Fruit fly (Drosophila melanogaster) whole organism, embryonic: ENCODE measurements around the gene Wdr33.
A peak's percentile ranks its signal among the peaks of the same experiment; 100 is the strongest.

Experiments used
- Antp ChIP-seq: fragments of 200-800 bp; sonication (Bioruptor generic); optimal IDR thresholded peaks from 3 replicates; lab custom pipeline; 2016; ENCODE audit warnings: missing biosample characterization, missing genetic modification characterization
- B-H2 ChIP-seq: fragments of 200-800 bp; sonication (Bioruptor generic); optimal IDR thresholded peaks from 2 replicates; lab custom pipeline; 2018; ENCODE audit warnings: missing biosample characterization, mild to moderate bottlenecking, missing genetic modification characterization
- BtbVII ChIP-seq: fragments of 200-800 bp; sonication (Bioruptor generic); optimal IDR thresholded peaks from 3 replicates; lab custom pipeline; 2017; ENCODE audit warnings: missing biosample characterization, mild to moderate bottlenecking, missing genetic modification characterization
- CG12155 ChIP-seq: fragments of 200-800 bp; sonication (Bioruptor generic); optimal IDR thresholded peaks from 3 replicates; lab custom pipeline; 2016; ENCODE audit warnings: missing biosample characterization, missing genetic modification characterization
- CG12744 ChIP-seq: fragments of 200-800 bp; sonication (Bioruptor generic); optimal IDR thresholded peaks from 2 replicates; lab custom pipeline; 2016; ENCODE audit warnings: missing biosample characterization, missing genetic modification characterization
- CG14667 ChIP-seq: fragments of 200-800 bp; sonication (Bioruptor generic); IDR thresholded peaks from 2 replicates; pipeline ENCODE4 v1.3.6; 2022; ENCODE audit warnings: missing biosample characterization, missing genetic modification characterization
- CG14965 ChIP-seq: fragments of 200-800 bp; sonication (Bioruptor generic); optimal IDR thresholded peaks from 2 replicates; lab custom pipeline; 2016; ENCODE audit warnings: missing biosample characterization, missing genetic modification characterization, borderline replicate concordance
- CG1602 ChIP-seq: fragments of 200-800 bp; sonication (Bioruptor generic); optimal IDR thresholded peaks from 3 replicates; lab custom pipeline; 2016; ENCODE audit warnings: missing biosample characterization, missing genetic modification characterization
- CG16815 ChIP-seq: fragments of 200-800 bp; sonication (Bioruptor generic); optimal IDR thresholded peaks from 3 replicates; lab custom pipeline; 2017; ENCODE audit warnings: missing biosample characterization, mild to moderate bottlenecking, missing genetic modification characterization
- CG17328 ChIP-seq: fragments of 200-800 bp; sonication (Bioruptor generic); IDR thresholded peaks from 2 replicates; pipeline ENCODE4 v1.3.6; 2022; ENCODE audit warnings: missing biosample characterization, missing genetic modification characterization
- CG17361 ChIP-seq: fragments of 200-800 bp; sonication (Bioruptor generic); IDR thresholded peaks from 3 replicates; pipeline ENCODE4 v1.3.6; 2022; ENCODE audit warnings: missing biosample characterization, missing genetic modification characterization
- CG32532 ChIP-seq: fragments of 200-800 bp; sonication (Bioruptor generic); IDR thresholded peaks from 2 replicates; pipeline ENCODE4 v1.3.6; 2022; ENCODE audit warnings: missing biosample characterization, missing genetic modification characterization
- CG34376 ChIP-seq: fragments of 200-800 bp; sonication (Bioruptor generic); optimal IDR thresholded peaks from 2 replicates; lab custom pipeline; 2018; ENCODE audit warnings: missing biosample characterization, mild to moderate bottlenecking, missing genetic modification characterization
- CG4617 ChIP-seq: fragments of 200-800 bp; sonication (Bioruptor generic); optimal IDR thresholded peaks from 3 replicates; lab custom pipeline; 2016; ENCODE audit warnings: missing biosample characterization, missing genetic modification characterization, borderline replicate concordance
- CG6254 ChIP-seq: fragments of 200-800 bp; sonication (Bioruptor generic); optimal IDR thresholded peaks from 3 replicates; lab custom pipeline; 2017; ENCODE audit warnings: mild to moderate bottlenecking, missing biosample characterization, missing genetic modification reagents, missing genetic modification characterization
- CG6813 ChIP-seq: fragments of 200-800 bp; sonication (Bioruptor generic); optimal IDR thresholded peaks from 2 replicates; lab custom pipeline; 2017; ENCODE audit warnings: missing biosample characterization, missing genetic modification characterization, mild to moderate bottlenecking, moderate library complexity, missing genetic modification reagents
- CG7357 ChIP-seq: fragments of 200-800 bp; sonication (Bioruptor generic); IDR thresholded peaks from 3 replicates; pipeline ENCODE4 v1.3.6; 2022; ENCODE audit warnings: missing biosample characterization, missing genetic modification characterization
- CG7786 ChIP-seq: fragments of 200-800 bp; sonication (Bioruptor generic); optimal IDR thresholded peaks from 2 replicates; lab custom pipeline; 2016; ENCODE audit warnings: missing biosample characterization, missing genetic modification characterization
- CG7987 ChIP-seq: fragments of 200-800 bp; sonication (Bioruptor generic); optimal IDR thresholded peaks from 2 replicates; lab custom pipeline; 2018; ENCODE audit warnings: missing biosample characterization, mild to moderate bottlenecking, missing genetic modification characterization, moderate library complexity
- CG8765 ChIP-seq: fragments of 200-800 bp; sonication (Bioruptor generic); IDR thresholded peaks from 2 replicates; pipeline ENCODE4 v1.3.6; 2022; ENCODE audit warnings: missing biosample characterization, missing genetic modification characterization
- Chrac-16 ChIP-seq: fragments of 200-800 bp; sonication (Bioruptor generic); optimal IDR thresholded peaks from 3 replicates; lab custom pipeline; 2016; ENCODE audit warnings: missing biosample characterization, missing genetic modification characterization
- Dp ChIP-seq: fragments of 200-800 bp; sonication (Bioruptor generic); optimal IDR thresholded peaks from 2 replicates; lab custom pipeline; 2018; ENCODE audit warnings: missing biosample characterization, mild to moderate bottlenecking, missing genetic modification characterization, moderate library complexity
- Dref ChIP-seq: fragments of 200-800 bp; sonication (Bioruptor generic); IDR thresholded peaks from 2 replicates; pipeline ENCODE4 v1.3.6; 2022; ENCODE audit warnings: missing biosample characterization, missing genetic modification characterization
- Eip74EF ChIP-seq, 2 experiments: fragments of 200-800 bp in 1 of 2; fragments of >200 bp in 1 of 2; sonication (Bioruptor generic) in 1 of 2; optimal IDR thresholded peaks; 2 replicates each; lab custom pipeline; 2017 to 2019; ENCODE audit warnings: missing biosample characterization in 2 of 2, missing genetic modification characterization in 2 of 2, mild to moderate bottlenecking in 1 of 2, moderate library complexity in 1 of 2
- Hand ChIP-seq: fragments of 200-800 bp; sonication (Bioruptor generic); optimal IDR thresholded peaks from 2 replicates; lab custom pipeline; 2017; ENCODE audit warnings: mild to moderate bottlenecking, missing biosample characterization, missing genetic modification reagents, missing genetic modification characterization
- Hr51 ChIP-seq, 2 experiments: fragments of 200-800 bp; sonication (Bioruptor generic); optimal IDR thresholded peaks; 2 replicates in 1 of 2; 3 replicates in 1 of 2; lab custom pipeline; 2016 to 2018; ENCODE audit warnings: missing biosample characterization in 2 of 2, missing genetic modification characterization in 2 of 2, mild to moderate bottlenecking in 1 of 2, moderate library complexity in 1 of 2
- Lpt ChIP-seq: fragments of >200 bp; optimal IDR thresholded peaks from 2 replicates; lab custom pipeline; 2018; ENCODE audit warnings: missing biosample characterization, missing genetic modification characterization
- MBD-R2 ChIP-seq: fragments of 200-800 bp; sonication (Bioruptor generic); IDR thresholded peaks from 2 replicates; pipeline ENCODE4 v1.3.6; 2022; ENCODE audit warnings: missing biosample characterization, missing genetic modification characterization
- MTF-1 ChIP-seq: fragments of 200-800 bp; sonication (Bioruptor generic); optimal IDR thresholded peaks from 2 replicates; lab custom pipeline; 2018; ENCODE audit warnings: missing biosample characterization, mild to moderate bottlenecking, missing genetic modification characterization, borderline replicate concordance
- NC2α ChIP-seq: fragments of 200-800 bp; sonication (Bioruptor generic); optimal IDR thresholded peaks from 2 replicates; lab custom pipeline; 2016; ENCODE audit warnings: missing biosample characterization, missing genetic modification characterization
- Pdp1 ChIP-seq, 2 experiments: fragments of 200-800 bp; sonication (Bioruptor generic); optimal IDR thresholded peaks; 3 replicates each; lab custom pipeline; 2016; ENCODE audit warnings: missing biosample characterization in 2 of 2, missing genetic modification characterization in 2 of 2, mild to moderate bottlenecking in 1 of 2, moderate library complexity in 1 of 2
- Ravus ChIP-seq: fragments of 200-800 bp; sonication (Bioruptor generic); IDR thresholded peaks from 2 replicates; pipeline ENCODE4 v1.3.6; 2022; ENCODE audit warnings: missing biosample characterization, missing genetic modification characterization
- Sry-β ChIP-seq: fragments of 200-800 bp; sonication (Bioruptor generic); optimal IDR thresholded peaks from 2 replicates; lab custom pipeline; 2018; ENCODE audit warnings: missing biosample characterization, mild to moderate bottlenecking, missing genetic modification characterization, moderate library complexity
- Ssrp ChIP-seq: fragments of 200-800 bp; sonication (Bioruptor generic); optimal IDR thresholded peaks from 2 replicates; lab custom pipeline; 2018; ENCODE audit warnings: missing biosample characterization, mild to moderate bottlenecking, missing genetic modification characterization, moderate library complexity
- Trl ChIP-seq, 3 experiments: fragments of >200 bp in 2 of 3; fragments of 200-800 bp in 1 of 3; sonication (Bioruptor generic) in 1 of 3; optimal IDR thresholded peaks; 2 replicates in 1 of 3; 3 replicates in 2 of 3; lab custom pipeline; 2016 to 2017; ENCODE audit warnings: missing biosample characterization in 1 of 3, missing genetic modification characterization in 1 of 3
- aop ChIP-seq: fragments of 200-800 bp; sonication (Bioruptor generic); IDR thresholded peaks from 2 replicates; pipeline ENCODE4 v1.3.6; 2022; ENCODE audit warnings: missing biosample characterization, missing genetic modification characterization
- bowl ChIP-seq: fragments of 200-800 bp; sonication (Bioruptor generic); IDR thresholded peaks from 2 replicates; pipeline ENCODE4 v1.3.6; 2022; ENCODE audit warnings: missing biosample characterization, missing genetic modification characterization
- cas ChIP-seq: fragments of 200-800 bp; sonication (Bioruptor generic); IDR thresholded peaks from 2 replicates; pipeline ENCODE4 v1.3.6; 2022; ENCODE audit warnings: missing biosample characterization, missing genetic modification characterization
- dati ChIP-seq: fragments of 200-800 bp; sonication (Bioruptor generic); IDR thresholded peaks from 2 replicates; pipeline ENCODE4 v1.3.6; 2022; ENCODE audit warnings: missing biosample characterization, missing genetic modification characterization
- fd64A ChIP-seq: fragments of 200-800 bp; sonication (Bioruptor generic); optimal IDR thresholded peaks from 3 replicates; lab custom pipeline; 2018; ENCODE audit warnings: missing biosample characterization, mild to moderate bottlenecking, missing genetic modification characterization
- ham ChIP-seq: fragments of 200-800 bp; sonication (Bioruptor generic); IDR thresholded peaks from 2 replicates; pipeline ENCODE4 v1.3.6; 2022; ENCODE audit warnings: missing biosample characterization, missing genetic modification characterization
- jing ChIP-seq: fragments of 200-800 bp; sonication (Bioruptor generic); optimal IDR thresholded peaks from 2 replicates; lab custom pipeline; 2018; ENCODE audit warnings: missing biosample characterization, mild to moderate bottlenecking, missing genetic modification characterization
- lov ChIP-seq, 2 experiments: fragments of 200-800 bp in 1 of 2; fragments of >200 bp in 1 of 2; sonication (Bioruptor generic) in 1 of 2; IDR thresholded peaks in 1 of 2; optimal IDR thresholded peaks in 1 of 2; 2 replicates in 1 of 2; 3 replicates in 1 of 2; pipeline versions ENCODE4 v1.3.6 to Lab custom; 2017 to 2022; ENCODE audit warnings: missing biosample characterization in 1 of 2, missing genetic modification characterization in 1 of 2
- nerfin-2 ChIP-seq: fragments of 200-800 bp; sonication (Bioruptor generic); IDR thresholded peaks from 2 replicates; pipeline ENCODE4 v1.3.6; 2022; ENCODE audit warnings: missing biosample characterization, missing genetic modification characterization; ENCODE audit not compliant: partially characterized antibody
- pb ChIP-seq: fragments of 200-800 bp; sonication (Bioruptor generic); optimal IDR thresholded peaks from 3 replicates; lab custom pipeline; 2016; ENCODE audit warnings: missing biosample characterization, missing genetic modification characterization
- seq ChIP-seq: fragments of 200-800 bp; sonication (Bioruptor generic); IDR thresholded peaks from 2 replicates; pipeline ENCODE4 v1.3.6; 2022; ENCODE audit warnings: missing biosample characterization, missing genetic modification characterization
- sug ChIP-seq: fragments of 200-800 bp; optimal IDR thresholded peaks from 2 replicates; lab custom pipeline; 2019; ENCODE audit warnings: missing biosample characterization, mild to moderate bottlenecking, missing genetic modification characterization, moderate library complexity
- vnd ChIP-seq: fragments of 200-800 bp; sonication (Bioruptor generic); IDR thresholded peaks from 3 replicates; pipeline ENCODE4 v1.3.6; 2022; ENCODE audit warnings: missing biosample characterization, missing genetic modification characterization; ENCODE audit not compliant: partially characterized antibody

Gene Wdr33

dm6 chr3R:5620387-5620956 is 40.0 kb upstream of the Wdr33 start (continued):
- TF ChIP-seq sug = peak; percentile 13
- TF ChIP-seq Dref = no peak
- peak; percentile 24 for TF ChIP-seq BtbVII (GFP tag; lab: Kevin White, UChicago)
- no peak for TF ChIP-seq B-H2 (GFP tag; lab: Kevin White, UChicago)
- peak; percentile 50 for TF ChIP-seq pb (GFP tag; lab: Kevin White, UChicago)
- TF ChIP-seq NC2α = no peak
- no peak for TF ChIP-seq Sry-β
- TF ChIP-seq CG17361 = peak; percentile 88
- TF ChIP-seq Ssrp = peak; percentile 43
- TF ChIP-seq CG14667 (GFP tag; lab: Robert Waterston, UW) = peak; percentile 64
- TF ChIP-seq CG12744 (GFP tag; lab: Kevin White, UChicago) = no peak
- TF ChIP-seq CG32532 = peak; percentile 60; the same call in 1 of the 2 replicates
- peak; percentile 44 for TF ChIP-seq CG16815 (GFP tag; lab: Kevin White, UChicago)
- TF ChIP-seq MBD-R2 (GFP tag; lab: Robert Waterston, UW) = no peak; the same call in 1 of the 2 replicates
- no peak for TF ChIP-seq vnd (GFP tag; lab: Robert Waterston, UW)
- TF ChIP-seq CG6813 (GFP tag; lab: Kevin White, UChicago) = peak; percentile 47
- TF ChIP-seq CG4617 (GFP tag; lab: Kevin White, UChicago) = peak; percentile 23
- peak; percentile 44 for TF ChIP-seq Hand (GFP tag; lab: Kevin White, UChicago)
- TF ChIP-seq CG7786 (GFP tag; lab: Kevin White, UChicago) = peak; percentile 70
- TF ChIP-seq CG7987 = no peak
- TF ChIP-seq bowl (GFP tag; lab: Robert Waterston, UW) = 0 out of 2 replicates have a peak, but pooled peaks have one; percentile 14
- TF ChIP-seq CG6254 (GFP tag; lab: Kevin White, UChicago) = peak; percentile 55
- no peak for TF ChIP-seq cas (GFP tag; lab: Robert Waterston, UW)
- TF ChIP-seq lov (optimal IDR thresholded peaks at IDR 0.05; lab: Kevin White, UChicago) = no peak
- TF ChIP-seq lov (GFP tag; IDR thresholded peaks at IDR 0.05; lab: Robert Waterston, UW) = peak; percentile 84
- TF ChIP-seq Dp (GFP tag; lab: Kevin White, UChicago) = no peak
- no peak for TF ChIP-seq CG14965 (GFP tag; lab: Kevin White, UChicago)
- TF ChIP-seq Lpt (GFP tag; lab: Kevin White, UChicago) = no peak
- TF ChIP-seq Hr51 (GFP tag; optimal IDR thresholded peaks at IDR 0.05; lab: Kevin White, UChicago) = peak in 1 of 2 experiments; percentile 70
- peak in 1 of 2 experiments; percentile 65 for TF ChIP-seq Eip74EF (GFP tag; optimal IDR thresholded peaks at IDR 0.05; lab: Kevin White, UChicago)
- TF ChIP-seq jing (GFP tag; lab: Kevin White, UChicago) = peak; percentile 37
- TF ChIP-seq CG1602 (GFP tag; lab: Kevin White, UChicago) = peak; percentile 48
- TF ChIP-seq Antp (GFP tag; lab: Kevin White, UChicago) = peak; percentile 73
- TF ChIP-seq fd64A = peak; percentile 43
- no peak for TF ChIP-seq aop (GFP tag; lab: Robert Waterston, UW)
- TF ChIP-seq Trl (optimal IDR thresholded peaks at IDR 0.05; lab: Kevin White, UChicago) = no peak
- TF ChIP-seq Trl (GFP tag; optimal IDR thresholded peaks at IDR 0.05; lab: Kevin White, UChicago) = peak; percentile 44
- TF ChIP-seq Chrac-16 (GFP tag; lab: Kevin White, UChicago) = peak; percentile 39
- TF ChIP-seq dati (GFP tag; lab: Robert Waterston, UW) = no peak
- no peak; the same call in 1 of the 2 replicates for TF ChIP-seq Ravus (GFP tag; lab: Robert Waterston, UW)
- no peak for TF ChIP-seq CG12155 (GFP tag; lab: Kevin White, UChicago)
- no peak for TF ChIP-seq CG8765 (GFP tag; lab: Robert Waterston, UW)
- TF ChIP-seq CG17328 = peak; percentile 58
- peak; percentile 43 to 70 for TF ChIP-seq Pdp1 (GFP tag; optimal IDR thresholded peaks at IDR 0.05; lab: Kevin White, UChicago)
- peak; percentile 61; the same call in 1 of the 3 replicates for TF ChIP-seq CG7357 (GFP tag; lab: Robert Waterston, UW)
- TF ChIP-seq MTF-1 (GFP tag; lab: Kevin White, UChicago) = peak; percentile 25
- no peak for TF ChIP-seq ham (GFP tag; lab: Robert Waterston, UW)
- TF ChIP-seq nerfin-2 (GFP tag; lab: Robert Waterston, UW) = no peak
- TF ChIP-seq seq (GFP tag; lab: Robert Waterston, UW) = no peak
- TF ChIP-seq CG34376 (GFP tag; lab: Kevin White, UChicago) = no peak
